Worm (Caenorhabditis elegans) whole organism, L4/young adult: ENCODE results near the gene pak-2.

ENCODE experiments used
- W03F9.2 ChIP-seq: fragments of 150-350 bp; optimal IDR thresholded peaks from 2 replicates; lab custom pipeline; 2014; ENCODE audit warnings: missing biosample characterization, missing genetic modification characterization
- dao-5 ChIP-seq: sonication (generic microtip); optimal IDR thresholded peaks from 2 replicates; lab custom pipeline; 2016; ENCODE audit warnings: missing genotype, missing genetic modification characterization, moderate library complexity, missing compliant biosample characterization
- him-1 ChIP-seq: sonication (generic microtip); optimal IDR thresholded peaks from 2 replicates; lab custom pipeline; 2016; ENCODE audit warnings: missing genotype, missing genetic modification reagents, missing genetic modification characterization, missing compliant biosample characterization

The pak-2 gene

ce11 chrV:11013179-11013578, 26.1 kb downstream of the pak-2 start:
- no peak for TF ChIP-seq dao-5 (tag; lab: Kevin White, UChicago)
- TF ChIP-seq W03F9.2, result no peak
- TF ChIP-seq him-1 (tag; lab: Kevin White, UChicago), result no peak

- no peak for TF ChIP-seq W03F9.2
- TF ChIP-seq him-1 (tag; lab: Kevin White, UChicago), result no peak
- TF ChIP-seq dao-5 (tag; lab: Kevin White, UChicago), result no peak
Observed at ce11 chrV:11012419-11012818, 26.8 kb downstream of the pak-2 start, which contains the start of gene C13G3.1. C13G3.1 (minus strand) TSS chrV:11012465.

- no peak for TF ChIP-seq him-1 (tag; lab: Kevin White, UChicago)
- TF ChIP-seq W03F9.2, result no peak
- no peak for TF ChIP-seq dao-5 (tag; lab: Kevin White, UChicago)
Observed at ce11 chrV:11011807-11012206, 27.4 kb downstream of the pak-2 start.

- no peak for TF ChIP-seq him-1 (tag; lab: Kevin White, UChicago)
- TF ChIP-seq dao-5 (tag; lab: Kevin White, UChicago), result no peak
- no peak for TF ChIP-seq W03F9.2
Observed at ce11 chrV:11010768-11011167, 28.5 kb downstream of the pak-2 start.

ce11 chrV:11009124-11009524, 30.1 kb downstream of the pak-2 start:
- no peak for TF ChIP-seq W03F9.2
- TF ChIP-seq dao-5 (tag; lab: Kevin White, UChicago), result no peak
- TF ChIP-seq him-1 (tag; lab: Kevin White, UChicago), result no peak

- TF ChIP-seq W03F9.2 (no peak), dao-5 (tag; lab: Kevin White, UChicago) (no peak), him-1 (tag; lab: Kevin White, UChicago) (no peak)
Observed at ce11 chrV:11007651-11008050, 31.6 kb downstream of the pak-2 start.

ce11 chrV:11004094-11004493, 35.1 kb downstream of the pak-2 start:
- TF ChIP-seq him-1 (tag; lab: Kevin White, UChicago) (no peak), W03F9.2 (no peak), dao-5 (tag; lab: Kevin White, UChicago) (no peak)

ce11 chrV:11002434-11002833, 36.8 kb downstream of the pak-2 start, which contains the start of gene F53B7.4:
F53B7.4 (minus strand) TSS chrV:11002534.
- TF ChIP-seq dao-5 (tag; lab: Kevin White, UChicago) (no peak), W03F9.2 (no peak), him-1 (tag; lab: Kevin White, UChicago) (no peak)

- peak; percentile 59 for TF ChIP-seq W03F9.2
- no peak for TF ChIP-seq him-1 (tag; lab: Kevin White, UChicago)
- TF ChIP-seq dao-5 (tag; lab: Kevin White, UChicago), result no peak
Observed at ce11 chrV:11000650-11001049, 38.6 kb downstream of the pak-2 start, which contains the start of gene isy-1. isy-1 (minus strand) TSS chrV:11000699.

- TF ChIP-seq him-1 (tag; lab: Kevin White, UChicago) (no peak), W03F9.2 (no peak), dao-5 (tag; lab: Kevin White, UChicago) (no peak)
Observed at ce11 chrV:10998797-10999196, 40.4 kb downstream of the pak-2 start, which contains the start of gene F53B7.7. F53B7.7 (plus strand) TSS chrV:10999097.

- TF ChIP-seq W03F9.2 (no peak), him-1 (tag; lab: Kevin White, UChicago) (no peak), dao-5 (tag; lab: Kevin White, UChicago) (no peak)
Observed at ce11 chrV:10991789-10992188, 47.4 kb downstream of the pak-2 start, which contains the start of gene frpr-9. frpr-9 (plus strand) TSS chrV:10992089.
